Worm (Caenorhabditis elegans): ENCODE data around the gene pals-38.

- TF ChIP-seq fos-1 (tag; optimal IDR thresholded peaks at IDR 0.05) (no peak), egl-43 (GFP tag; IDR thresholded peaks at IDR 0.05) (no peak), nhr-28 (tag; optimal IDR thresholded peaks at IDR 0.05) (peak; percentile 86), nhr-237 (tag; optimal IDR thresholded peaks at IDR 0.05) (no peak), hmg-1.1 (GFP tag; IDR thresholded peaks at IDR 0.05) (no peak), ztf-11 (tag; optimal IDR thresholded peaks at IDR 0.05) (no peak), dve-1 (tag; optimal IDR thresholded peaks at IDR 0.05; ENCODE audit: insufficient read depth) (peak; percentile 52), lin-13 (GFP tag; optimal IDR thresholded peaks at IDR 0.05) (no peak), mdt-29 (GFP tag; IDR thresholded peaks at IDR 0.05) (no peak), ZK546.5 (tag; optimal IDR thresholded peaks at IDR 0.05) (no peak), R02D3.7 (tag; optimal IDR thresholded peaks at IDR 0.05) (no peak), F49E8.2 (tag; optimal IDR thresholded peaks at IDR 0.05; ENCODE audit: borderline replicate concordance) (no peak), arid-1 (GFP tag; conservative IDR thresholded peaks at IDR 0.05) (no peak)
These were observed 14.7 kb downstream of the pals-38 start, which contains the start of gene C54D10.13 for ce11 chrV:12432111-12432510.
